Worm (Caenorhabditis elegans) whole organism, L3 larva: Measurements from ENCODE around the gene H40L08.9.

ENCODE experiments used
- ZK546.5 ChIP-seq: sonication (generic microtip); optimal IDR thresholded peaks from 2 replicates; lab custom pipeline; 2017; ENCODE audit warnings: missing biosample characterization, missing genetic modification characterization
- aly-2 ChIP-seq: fragments of 150-350 bp; optimal IDR thresholded peaks from 2 replicates; lab custom pipeline; 2014; ENCODE audit warnings: missing biosample characterization, missing genetic modification characterization
- ceh-9 ChIP-seq: sonication (generic microtip); optimal IDR thresholded peaks from 2 replicates; lab custom pipeline; 2018; ENCODE audit warnings: missing biosample characterization, missing genetic modification characterization
- elt-1 ChIP-seq: fragments of 150-350 bp; optimal IDR thresholded peaks from 2 replicates; lab custom pipeline; 2014; ENCODE audit warnings: missing biosample characterization, missing genetic modification characterization
- nfya-1 ChIP-seq: sonication (generic microtip); optimal IDR thresholded peaks from 2 replicates; lab custom pipeline; 2017; ENCODE audit warnings: missing genetic modification characterization, mild to moderate bottlenecking, missing compliant biosample characterization, antibody characterized with exemption, moderate library complexity; ENCODE audit not compliant: insufficient read depth
- nhr-12 ChIP-seq: fragments of 150-350 bp; optimal IDR thresholded peaks from 2 replicates; lab custom pipeline; 2014; ENCODE audit warnings: missing biosample characterization, missing genetic modification characterization
- nhr-237 ChIP-seq: fragments of 150-350 bp; optimal IDR thresholded peaks from 2 replicates; lab custom pipeline; 2014; ENCODE audit warnings: missing biosample characterization, missing genetic modification characterization
- nhr-67 ChIP-seq: fragments of 150-350 bp; optimal IDR thresholded peaks from 2 replicates; lab custom pipeline; 2014; ENCODE audit warnings: missing biosample characterization, missing genetic modification characterization
- pqm-1 ChIP-seq: fragments of 150-350 bp; optimal IDR thresholded peaks from 2 replicates; lab custom pipeline; 2017; ENCODE audit warnings: missing biosample characterization, missing genetic modification characterization, inconsistent platforms
- unc-39 ChIP-seq: sonication (generic microtip); optimal IDR thresholded peaks from 4 replicates; lab custom pipeline; 2017; ENCODE audit warnings: missing biosample characterization, missing genetic modification characterization
- zag-1 ChIP-seq: fragments of 150-350 bp; optimal IDR thresholded peaks from 2 replicates; lab custom pipeline; 2014; ENCODE audit warnings: missing biosample characterization, missing genetic modification characterization
- ztf-11 ChIP-seq: fragments of 150-350 bp; optimal IDR thresholded peaks from 2 replicates; lab custom pipeline; 2014; ENCODE audit warnings: missing biosample characterization, missing genetic modification characterization

DNA sequence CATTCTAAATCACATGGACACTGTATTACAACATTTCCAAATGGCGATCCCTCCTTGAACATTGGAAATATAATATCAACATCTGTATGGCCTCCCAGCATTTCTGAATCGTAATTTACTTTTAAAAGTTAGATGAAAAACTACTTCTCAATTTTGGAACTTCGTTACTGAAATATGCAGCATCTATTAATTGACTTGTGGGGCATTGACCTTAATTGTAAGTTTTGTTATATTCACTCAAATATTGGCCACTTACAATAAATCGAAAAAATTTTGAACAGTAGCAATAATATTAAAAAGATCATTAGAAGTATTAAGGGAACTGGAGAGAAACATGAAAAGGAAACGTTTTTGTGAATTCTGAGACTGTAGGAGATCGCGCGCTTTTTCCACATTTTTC is 7.0 kb downstream of the H40L08.9 start, which contains the start of gene mam-6:
- TF ChIP-seq ztf-11 (tag; lab: Kevin White, UChicago) (no peak), zag-1 (no peak), ceh-9 (tag; lab: Kevin White, UChicago) (no peak), nhr-237 (tag; lab: Kevin White, UChicago) (no peak), pqm-1 (no peak), nhr-12 (no peak), nhr-67 (tag; lab: Kevin White, UChicago) (no peak), nfya-1 (tag; lab: Kevin White, UChicago) (no peak), elt-1 (tag; lab: Kevin White, UChicago) (no peak), unc-39 (tag; lab: Kevin White, UChicago) (no peak), aly-2 (tag; lab: Kevin White, UChicago) (no peak), ZK546.5 (tag; lab: Kevin White, UChicago) (no peak)
